Fruit fly (Drosophila melanogaster): ENCODE results near the gene CG14722.

Gene CG14722

dm6 chr3R:11786695-11787226 lies 45.1 kb downstream of the CG14722 start, which contains the start of the genes prd1 and HisCl1 (continued):
- TF ChIP-seq CG10267 (tag; optimal IDR thresholded peaks at IDR 0.05), result peak; percentile 71
- TF ChIP-seq wek (GFP tag; optimal IDR thresholded peaks at IDR 0.05), result no peak
- TF ChIP-seq CG42726 (GFP tag; IDR thresholded peaks at IDR 0.05; ENCODE audit: partially characterized antibody), result no peak
- TF ChIP-seq NC2β (GFP tag; optimal IDR thresholded peaks at IDR 0.05), result peak; percentile 49
- TF ChIP-seq luna (GFP tag; optimal IDR thresholded peaks at IDR 0.05), result no peak
- no peak for TF ChIP-seq Deaf1 (tag; optimal IDR thresholded peaks at IDR 0.05)
- TF ChIP-seq CG12104 (GFP tag; optimal IDR thresholded peaks at IDR 0.05), result peak; percentile 59
- no peak for TF ChIP-seq CG10462 (GFP tag; optimal IDR thresholded peaks at IDR 0.05)
- no peak for TF ChIP-seq gcm (GFP tag; optimal IDR thresholded peaks at IDR 0.05)
- TF ChIP-seq hbn (GFP tag; IDR thresholded peaks at IDR 0.05; ENCODE audit: partially characterized antibody), result no peak
- no peak for TF ChIP-seq gem (tag; optimal IDR thresholded peaks at IDR 0.05)
- TF ChIP-seq Hr39 (optimal IDR thresholded peaks at IDR 0.05), result no peak
- no peak for TF ChIP-seq cato (GFP tag; optimal IDR thresholded peaks at IDR 0.05; ENCODE audit: borderline replicate concordance)
- TF ChIP-seq dm (GFP tag; optimal IDR thresholded peaks at IDR 0.05), result peak; percentile 36
- TF ChIP-seq CG43689 (GFP tag; IDR thresholded peaks at IDR 0.05), result no peak
- TF ChIP-seq ewg (GFP tag; optimal IDR thresholded peaks at IDR 0.05), result no peak
- TF ChIP-seq CG14014 (GFP tag; IDR thresholded peaks at IDR 0.05), result peak; percentile 47
- TF ChIP-seq D19B (GFP tag; optimal IDR thresholded peaks at IDR 0.05), result peak; percentile 44
- 0 out of 2 replicates have a peak, but pooled peaks have one; percentile 36 for TF ChIP-seq Awh (GFP tag; IDR thresholded peaks at IDR 0.05)
- TF ChIP-seq CG8089 (GFP tag; optimal IDR thresholded peaks at IDR 0.05), result peak; percentile 41
- peak; percentile 49 for TF ChIP-seq Dref (GFP tag; IDR thresholded peaks at IDR 0.05)
- TF ChIP-seq CG9876 (GFP tag; optimal IDR thresholded peaks at IDR 0.05), result peak; percentile 33
- TF ChIP-seq CG10431 (GFP tag; optimal IDR thresholded peaks at IDR 0.05), result no peak
- no peak for TF ChIP-seq CG1233 (GFP tag; optimal IDR thresholded peaks at IDR 0.05)
- TF ChIP-seq toy (GFP tag; IDR thresholded peaks at IDR 0.05), result no peak
- no peak for TF ChIP-seq cad (GFP tag; optimal IDR thresholded peaks at IDR 0.05)
- TF ChIP-seq nom (GFP tag; optimal IDR thresholded peaks at IDR 0.05), result peak; percentile 25
- TF ChIP-seq CG34422 (GFP tag; IDR thresholded peaks at IDR 0.05), result peak; percentile 71; the same call in 1 of the 3 replicates
- peak; percentile 77 for TF ChIP-seq CG15514 (GFP tag; optimal IDR thresholded peaks at IDR 0.05)
- TF ChIP-seq lbe (GFP tag; optimal IDR thresholded peaks at IDR 0.05), result no peak
- TF ChIP-seq CG11504 (tag; optimal IDR thresholded peaks at IDR 0.05), result no peak
- TF ChIP-seq bbx (GFP tag; IDR thresholded peaks at IDR 0.05; ENCODE audit: partially characterized antibody), result no peak
- no peak for TF ChIP-seq h (optimal IDR thresholded peaks at IDR 0.05)
- 0 out of 2 replicates have a peak, but pooled peaks have one; percentile 10 for TF ChIP-seq CG10959 (GFP tag; IDR thresholded peaks at IDR 0.05)
- peak; percentile 50 for TF ChIP-seq CG18476 (GFP tag; optimal IDR thresholded peaks at IDR 0.05)
- peak; percentile 36; the same call in 1 of the 3 replicates for TF ChIP-seq B-H1 (GFP tag; IDR thresholded peaks at IDR 0.05)
- peak; percentile 21; the same call in 1 of the 2 replicates for TF ChIP-seq CG8765 (GFP tag; IDR thresholded peaks at IDR 0.05)
- no peak for TF ChIP-seq CG31224 (GFP tag; IDR thresholded peaks at IDR 0.05)
- TF ChIP-seq ara (GFP tag; IDR thresholded peaks at IDR 0.05), result no peak
- TF ChIP-seq ftz-f1 (GFP tag; optimal IDR thresholded peaks at IDR 0.05), result peak; percentile 67
- TF ChIP-seq slou (GFP tag; optimal IDR thresholded peaks at IDR 0.05), result peak; percentile 32
- TF ChIP-seq CG4730 (GFP tag; IDR thresholded peaks at IDR 0.05), result no peak
- TF ChIP-seq CG11247 (GFP tag; IDR thresholded peaks at IDR 0.05), result peak; percentile 38; the same call in 1 of the 2 replicates
- TF ChIP-seq CG13624 (GFP tag; optimal IDR thresholded peaks at IDR 0.05), result peak; percentile 74
- TF ChIP-seq shn (GFP tag; optimal IDR thresholded peaks at IDR 0.05), result peak; percentile 68
- peak; percentile 83 for TF ChIP-seq dysf (GFP tag; IDR thresholded peaks at IDR 0.05)
- peak; percentile 55 for TF ChIP-seq E2f1 (GFP tag; IDR thresholded peaks at IDR 0.05)
- TF ChIP-seq p53 (GFP tag; optimal IDR thresholded peaks at IDR 0.05), result peak; percentile 45
- TF ChIP-seq Tbp (GFP tag; optimal IDR thresholded peaks at IDR 0.05), result no peak
- peak; percentile 65 for TF ChIP-seq stwl (tag; optimal IDR thresholded peaks at IDR 0.05)
- TF ChIP-seq ac (GFP tag; optimal IDR thresholded peaks at IDR 0.05), result peak; percentile 16
- no peak for TF ChIP-seq grn (GFP tag; optimal IDR thresholded peaks at IDR 0.05)
